Fruit fly (Drosophila melanogaster) whole organism, embryonic: ENCODE results near the gene Spase25.

ENCODE experiments used
- C15 ChIP-seq: fragments of 200-800 bp; sonication (Bioruptor generic); IDR thresholded peaks from 3 replicates; pipeline ENCODE4 v1.3.6; 2022; ENCODE audit warnings: missing biosample characterization, missing genetic modification characterization
- CG10147 ChIP-seq: fragments of 200-800 bp; sonication (Bioruptor generic); optimal IDR thresholded peaks from 2 replicates; lab custom pipeline; 2019; ENCODE audit warnings: missing biosample characterization, mild to moderate bottlenecking, missing genetic modification characterization, moderate library complexity
- CG10431 ChIP-seq: fragments of 200-800 bp; sonication (Bioruptor generic); optimal IDR thresholded peaks from 3 replicates; lab custom pipeline; 2018; ENCODE audit warnings: missing biosample characterization, mild to moderate bottlenecking, missing genetic modification characterization
- CG11696 ChIP-seq: fragments of 200-800 bp; sonication (Bioruptor generic); IDR thresholded peaks from 2 replicates; pipeline ENCODE4 v1.3.6; 2022; ENCODE audit warnings: missing biosample characterization, missing genetic modification characterization
- CG12769 ChIP-seq: fragments of 200-800 bp; sonication (Bioruptor generic); optimal IDR thresholded peaks from 2 replicates; lab custom pipeline; 2019; ENCODE audit warnings: missing biosample characterization, mild to moderate bottlenecking, missing genetic modification characterization, moderate library complexity
- CG14014 ChIP-seq: fragments of 200-800 bp; sonication (Bioruptor generic); IDR thresholded peaks from 2 replicates; pipeline ENCODE4 v1.3.6; 2022; ENCODE audit warnings: missing biosample characterization, missing genetic modification characterization
- CG14710 ChIP-seq: fragments of 200-800 bp; sonication (Bioruptor generic); optimal IDR thresholded peaks from 3 replicates; lab custom pipeline; 2019; ENCODE audit warnings: missing biosample characterization, mild to moderate bottlenecking, missing genetic modification characterization, moderate library complexity
- CG15269 ChIP-seq: fragments of 200-800 bp; sonication (Bioruptor generic); optimal IDR thresholded peaks from 2 replicates; lab custom pipeline; 2018; ENCODE audit warnings: missing biosample characterization, mild to moderate bottlenecking, missing genetic modification characterization, moderate library complexity
- CG15696 ChIP-seq: fragments of 200-800 bp; sonication (Bioruptor generic); optimal IDR thresholded peaks from 2 replicates; lab custom pipeline; 2019; ENCODE audit warnings: missing biosample characterization, mild to moderate bottlenecking, missing genetic modification characterization, moderate library complexity
- CG1603 ChIP-seq: fragments of 200-800 bp; sonication (Bioruptor generic); optimal IDR thresholded peaks from 2 replicates; lab custom pipeline; 2019; ENCODE audit warnings: missing biosample characterization, mild to moderate bottlenecking, missing genetic modification characterization, moderate library complexity
- CG18599 ChIP-seq: fragments of 200-800 bp; sonication (Bioruptor generic); optimal IDR thresholded peaks from 3 replicates; lab custom pipeline; 2017; ENCODE audit warnings: missing biosample characterization, missing genetic modification characterization, mild to moderate bottlenecking, moderate library complexity, missing genetic modification reagents
- CG2199 ChIP-seq: fragments of 200-800 bp; sonication (Bioruptor generic); IDR thresholded peaks from 3 replicates; pipeline ENCODE4 v1.3.6; 2022; ENCODE audit warnings: missing biosample characterization, missing genetic modification characterization
- CG31388 ChIP-seq: fragments of 200-800 bp; sonication (Bioruptor generic); optimal IDR thresholded peaks from 2 replicates; lab custom pipeline; 2016; ENCODE audit warnings: missing biosample characterization, missing genetic modification characterization
- CG3281 ChIP-seq: fragments of 200-800 bp; sonication (Bioruptor generic); optimal IDR thresholded peaks from 3 replicates; lab custom pipeline; 2017; ENCODE audit warnings: missing biosample characterization, mild to moderate bottlenecking, missing genetic modification characterization
- CG4282 ChIP-seq: fragments of 200-800 bp; sonication (Bioruptor generic); optimal IDR thresholded peaks from 2 replicates; lab custom pipeline; 2016; ENCODE audit warnings: missing biosample characterization, missing genetic modification characterization
- CG43689 ChIP-seq: fragments of 200-800 bp; sonication (Bioruptor generic); IDR thresholded peaks from 2 replicates; pipeline ENCODE4 v1.3.6; 2022; ENCODE audit warnings: missing biosample characterization, missing genetic modification characterization
- CG4617 ChIP-seq: fragments of 200-800 bp; sonication (Bioruptor generic); optimal IDR thresholded peaks from 3 replicates; lab custom pipeline; 2016; ENCODE audit warnings: missing biosample characterization, missing genetic modification characterization, borderline replicate concordance
- CG5245 ChIP-seq: fragments of 200-800 bp; sonication (Bioruptor generic); optimal IDR thresholded peaks from 3 replicates; lab custom pipeline; 2016; ENCODE audit warnings: missing biosample characterization, missing genetic modification characterization
- CG7372 ChIP-seq: fragments of 200-800 bp; sonication (Bioruptor generic); IDR thresholded peaks from 2 replicates; pipeline ENCODE4 v1.3.6; 2022; ENCODE audit warnings: missing biosample characterization, missing genetic modification characterization
- CG7556 ChIP-seq: fragments of 200-800 bp; sonication (Bioruptor generic); optimal IDR thresholded peaks from 2 replicates; lab custom pipeline; 2017; ENCODE audit warnings: missing biosample characterization, mild to moderate bottlenecking, missing genetic modification characterization
- CG8765 ChIP-seq: fragments of 200-800 bp; sonication (Bioruptor generic); IDR thresholded peaks from 2 replicates; pipeline ENCODE4 v1.3.6; 2022; ENCODE audit warnings: missing biosample characterization, missing genetic modification characterization
- CG9817 ChIP-seq: fragments of 200-800 bp; sonication (Bioruptor generic); optimal IDR thresholded peaks from 2 replicates; lab custom pipeline; 2018; ENCODE audit warnings: missing biosample characterization, mild to moderate bottlenecking, missing genetic modification characterization, moderate library complexity
- CHES-1-like ChIP-seq: fragments of 200-800 bp; sonication (Bioruptor generic); optimal IDR thresholded peaks from 2 replicates; lab custom pipeline; 2016; ENCODE audit warnings: missing biosample characterization, missing genetic modification characterization
- D19B ChIP-seq: fragments of 200-800 bp; sonication (Bioruptor generic); optimal IDR thresholded peaks from 2 replicates; lab custom pipeline; 2017; ENCODE audit warnings: missing biosample characterization, mild to moderate bottlenecking, missing genetic modification characterization
- Dad ChIP-seq: fragments of 200-800 bp; sonication (Bioruptor generic); optimal IDR thresholded peaks from 3 replicates; lab custom pipeline; 2016; ENCODE audit warnings: missing biosample characterization, missing genetic modification characterization
- Dip2 ChIP-seq: fragments of 200-800 bp; sonication (Bioruptor generic); IDR thresholded peaks from 2 replicates; pipeline ENCODE4 v1.3.6; 2022; ENCODE audit warnings: missing biosample characterization, missing genetic modification characterization
- Dll ChIP-seq: fragments of 200-800 bp; sonication (Bioruptor generic); IDR thresholded peaks from 4 replicates; pipeline ENCODE4 v1.3.6; 2022; ENCODE audit warnings: missing biosample characterization, missing genetic modification characterization; ENCODE audit not compliant: partially characterized antibody
- Gug ChIP-seq: fragments of 200-800 bp; sonication (Bioruptor generic); IDR thresholded peaks from 4 replicates; pipeline ENCODE4 v1.3.6; 2022; ENCODE audit warnings: missing biosample characterization, missing genetic modification characterization
- H15 ChIP-seq: fragments of 200-800 bp; sonication (Bioruptor generic); IDR thresholded peaks from 3 replicates; pipeline ENCODE4 v1.3.6; 2022; ENCODE audit warnings: missing biosample characterization, missing genetic modification characterization
- HLH54F ChIP-seq: fragments of 200-800 bp; sonication (Bioruptor generic); optimal IDR thresholded peaks from 3 replicates; lab custom pipeline; 2016; ENCODE audit warnings: missing biosample characterization, missing genetic modification characterization
- Myb ChIP-seq: fragments of 200-800 bp; sonication (Bioruptor generic); optimal IDR thresholded peaks from 2 replicates; lab custom pipeline; 2016; ENCODE audit warnings: missing biosample characterization, missing genetic modification characterization
- NfI ChIP-seq: fragments of 200-800 bp; sonication (Bioruptor generic); optimal IDR thresholded peaks from 3 replicates; lab custom pipeline; 2018; ENCODE audit warnings: missing biosample characterization, mild to moderate bottlenecking, missing genetic modification characterization, moderate library complexity
- Rfx ChIP-seq: fragments of 200-800 bp; sonication (Bioruptor generic); IDR thresholded peaks from 2 replicates; pipeline ENCODE4 v1.3.6; 2022; ENCODE audit warnings: missing biosample characterization, missing genetic modification characterization
- Sry-δ ChIP-seq: fragments of 200-800 bp; sonication (Bioruptor generic); optimal IDR thresholded peaks from 2 replicates; lab custom pipeline; 2016; ENCODE audit warnings: missing biosample characterization, missing genetic modification characterization
- cas ChIP-seq: fragments of 200-800 bp; sonication (Bioruptor generic); IDR thresholded peaks from 2 replicates; pipeline ENCODE4 v1.3.6; 2022; ENCODE audit warnings: missing biosample characterization, missing genetic modification characterization
- cg ChIP-seq: fragments of 200-800 bp; sonication (Bioruptor generic); optimal IDR thresholded peaks from 3 replicates; lab custom pipeline; 2019; ENCODE audit warnings: missing biosample characterization, mild to moderate bottlenecking, missing genetic modification characterization, moderate library complexity
- chm ChIP-seq: fragments of 200-800 bp; sonication (Bioruptor generic); IDR thresholded peaks from 2 replicates; pipeline ENCODE4 v1.3.6; 2022; ENCODE audit warnings: missing biosample characterization, missing genetic modification characterization
- gcm ChIP-seq: fragments of 200-800 bp; sonication (Bioruptor generic); optimal IDR thresholded peaks from 2 replicates; lab custom pipeline; 2019; ENCODE audit warnings: missing biosample characterization, mild to moderate bottlenecking, missing genetic modification characterization, moderate library complexity
- lab ChIP-seq: fragments of 200-800 bp; sonication (Bioruptor generic); optimal IDR thresholded peaks from 3 replicates; lab custom pipeline; 2017; ENCODE audit warnings: missing biosample characterization, missing genetic modification characterization, mild to moderate bottlenecking, moderate library complexity, missing genetic modification reagents
- mld ChIP-seq: fragments of 200-800 bp; sonication (Bioruptor generic); IDR thresholded peaks from 3 replicates; pipeline ENCODE4 v1.3.6; 2022; ENCODE audit warnings: missing biosample characterization, missing genetic modification characterization; ENCODE audit not compliant: partially characterized antibody
- oc ChIP-seq: fragments of 200-800 bp; sonication (Bioruptor generic); optimal IDR thresholded peaks from 2 replicates; lab custom pipeline; 2018; ENCODE audit warnings: missing biosample characterization, mild to moderate bottlenecking, missing genetic modification characterization, moderate library complexity
- pzg ChIP-seq: fragments of 200-800 bp; sonication (Bioruptor generic); optimal IDR thresholded peaks from 3 replicates; lab custom pipeline; 2018; ENCODE audit warnings: missing biosample characterization, mild to moderate bottlenecking, missing genetic modification characterization, moderate library complexity
- sd ChIP-seq: fragments of 200-800 bp; sonication (Bioruptor generic); optimal IDR thresholded peaks from 3 replicates; lab custom pipeline; 2018; ENCODE audit warnings: missing biosample characterization, mild to moderate bottlenecking, missing genetic modification characterization, moderate library complexity
- sim ChIP-seq: fragments of 200-800 bp; sonication (Bioruptor generic); IDR thresholded peaks from 2 replicates; pipeline ENCODE4 v1.3.6; 2022; ENCODE audit warnings: missing biosample characterization, missing genetic modification characterization
- ssp ChIP-seq: fragments of 200-800 bp; sonication (Bioruptor generic); IDR thresholded peaks from 2 replicates; pipeline ENCODE4 v1.3.6; 2022; ENCODE audit warnings: missing biosample characterization, missing genetic modification characterization
- twi ChIP-seq: fragments of 200-800 bp; optimal IDR thresholded peaks from 2 replicates; lab custom pipeline; 2019; ENCODE audit warnings: missing biosample characterization, mild to moderate bottlenecking, missing genetic modification characterization, moderate library complexity
- z ChIP-seq: fragments of 200-800 bp; sonication (Bioruptor generic); IDR thresholded peaks from 3 replicates; pipeline ENCODE4 v1.3.6; 2022; ENCODE audit warnings: missing biosample characterization, missing genetic modification characterization
- zen ChIP-seq: fragments of 200-800 bp; sonication (Bioruptor generic); optimal IDR thresholded peaks from 3 replicates; lab custom pipeline; 2018; ENCODE audit warnings: missing biosample characterization, mild to moderate bottlenecking, missing genetic modification characterization, moderate library complexity
- zen2 ChIP-seq: fragments of 200-800 bp; sonication (Bioruptor generic); IDR thresholded peaks from 3 replicates; pipeline ENCODE4 v1.3.6; 2022; ENCODE audit warnings: missing biosample characterization, missing genetic modification characterization; ENCODE audit not compliant: partially characterized antibody
- zf30C ChIP-seq: fragments of 200-800 bp; sonication (Bioruptor generic); optimal IDR thresholded peaks from 3 replicates; lab custom pipeline; 2018; ENCODE audit warnings: missing biosample characterization, mild to moderate bottlenecking, missing genetic modification characterization

Gene Spase25

DNA sequence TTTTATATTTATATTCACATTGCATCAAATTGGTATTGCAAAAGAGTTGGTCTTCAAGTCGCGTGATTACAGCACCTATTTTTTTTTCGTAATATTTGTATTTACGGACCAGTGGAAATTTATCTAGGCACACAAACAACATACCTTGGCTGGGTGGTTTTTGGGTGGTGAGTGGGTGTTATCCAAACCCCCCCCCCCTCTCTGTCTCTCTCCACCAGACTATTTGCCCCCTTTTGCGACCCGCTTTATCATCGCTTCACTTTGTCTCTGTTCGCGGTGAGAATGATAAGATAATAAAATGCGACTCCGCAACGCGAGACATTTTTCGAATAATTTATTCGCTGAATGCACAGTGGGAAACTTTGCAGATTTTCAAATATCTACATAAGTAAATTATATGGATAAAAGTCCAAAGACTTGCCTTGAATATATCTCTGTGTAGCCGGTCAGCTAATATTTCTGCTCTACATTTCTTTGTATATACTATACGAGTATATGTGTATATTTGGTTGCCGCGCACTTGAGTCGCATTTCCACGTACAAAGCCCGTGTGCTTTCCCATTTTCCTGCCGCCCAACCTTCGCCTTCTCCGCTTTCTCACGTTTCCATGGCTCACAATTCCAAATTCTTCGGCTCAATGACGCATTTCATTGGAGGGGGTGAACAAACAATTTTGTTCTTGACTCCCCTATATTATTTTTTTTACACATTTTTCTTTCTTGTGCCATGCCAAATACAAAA lies 16.3 kb downstream of the Spase25 start (continued):
- TF ChIP-seq lab (peak; percentile 40), zf30C (GFP tag; lab: Kevin White, UChicago) (no peak), CHES-1-like (no peak), CG4282 (GFP tag; lab: Kevin White, UChicago) (no peak), Dll (GFP tag; lab: Robert Waterston, UW) (no peak), Gug (GFP tag; lab: Robert Waterston, UW) (no peak), CG9817 (no peak), HLH54F (no peak), CG15696 (tag; lab: Kevin White, UChicago) (no peak), CG10431 (GFP tag; lab: Kevin White, UChicago) (no peak), gcm (GFP tag; lab: Kevin White, UChicago) (no peak), CG8765 (GFP tag; lab: Robert Waterston, UW) (no peak), CG43689 (GFP tag; lab: Robert Waterston, UW) (no peak), NfI (GFP tag; lab: Kevin White, UChicago) (no peak), pzg (GFP tag; lab: Kevin White, UChicago) (no peak), CG7556 (GFP tag; lab: Kevin White, UChicago) (peak; percentile 21), mld (GFP tag; lab: Robert Waterston, UW) (no peak), Myb (GFP tag; lab: Kevin White, UChicago) (no peak), sd (tag; lab: Kevin White, UChicago) (peak; percentile 53), Rfx (GFP tag; lab: Robert Waterston, UW) (no peak), CG14014 (GFP tag; lab: Robert Waterston, UW) (no peak), Dip2 (GFP tag; lab: Robert Waterston, UW) (no peak), CG18599 (GFP tag; lab: Kevin White, UChicago) (peak; percentile 48), CG15269 (tag; lab: Kevin White, UChicago) (no peak), CG14710 (tag; lab: Kevin White, UChicago) (no peak), D19B (GFP tag; lab: Kevin White, UChicago) (no peak), Sry-δ (GFP tag; lab: Kevin White, UChicago) (no peak), CG12769 (no peak), cas (no peak), twi (no peak), ssp (GFP tag; lab: Robert Waterston, UW) (no peak), sim (GFP tag; lab: Robert Waterston, UW) (no peak), H15 (GFP tag; lab: Robert Waterston, UW) (no peak), oc (no peak), CG1603 (tag; lab: Kevin White, UChicago) (no peak), CG2199 (no peak), cg (GFP tag; lab: Kevin White, UChicago) (no peak), zen2 (GFP tag; lab: Robert Waterston, UW) (no peak), CG7372 (no peak), chm (GFP tag; lab: Robert Waterston, UW) (0 out of 2 replicates have a peak, but pooled peaks have one; percentile 16), z (GFP tag; lab: Robert Waterston, UW) (no peak), Dad (GFP tag; lab: Kevin White, UChicago) (no peak), CG31388 (GFP tag; lab: Kevin White, UChicago) (no peak), C15 (GFP tag; lab: Robert Waterston, UW) (no peak), CG4617 (GFP tag; lab: Kevin White, UChicago) (no peak), CG11696 (no peak), CG5245 (no peak), CG10147 (GFP tag; lab: Kevin White, UChicago) (no peak), CG3281 (GFP tag; lab: Kevin White, UChicago) (no peak), zen (tag; lab: Kevin White, UChicago) (no peak)
